Fruit fly (Drosophila melanogaster) whole organism, embryonic: Measurements from ENCODE around the gene CG31459.
A peak's percentile ranks its signal among the peaks of the same experiment; 100 is the strongest.

Source experiments
- Atf6 ChIP-seq: fragments of 200-800 bp; sonication (Bioruptor generic); IDR thresholded peaks from 2 replicates; pipeline ENCODE4 v1.3.6; 2022; ENCODE audit warnings: missing biosample characterization, missing genetic modification characterization
- B-H2 ChIP-seq: fragments of 200-800 bp; sonication (Bioruptor generic); optimal IDR thresholded peaks from 2 replicates; lab custom pipeline; 2018; ENCODE audit warnings: missing biosample characterization, mild to moderate bottlenecking, missing genetic modification characterization
- CG10543 ChIP-seq: fragments of 200-800 bp; sonication (Bioruptor generic); optimal IDR thresholded peaks from 3 replicates; lab custom pipeline; 2017; ENCODE audit warnings: missing biosample characterization, mild to moderate bottlenecking, missing genetic modification characterization, moderate library complexity
- CG10654 ChIP-seq: fragments of 200-800 bp; sonication (Bioruptor generic); optimal IDR thresholded peaks from 2 replicates; lab custom pipeline; 2016; ENCODE audit warnings: missing biosample characterization, missing genetic modification characterization
- CG11456 ChIP-seq: fragments of 200-800 bp; sonication (Bioruptor generic); IDR thresholded peaks from 3 replicates; pipeline ENCODE4 v1.3.6; 2022; ENCODE audit warnings: missing biosample characterization, missing genetic modification characterization
- CG13424 ChIP-seq: fragments of 200-800 bp; sonication (Bioruptor generic); optimal IDR thresholded peaks from 2 replicates; lab custom pipeline; 2019; ENCODE audit warnings: missing biosample characterization, mild to moderate bottlenecking, missing genetic modification characterization, moderate library complexity
- CG14050 ChIP-seq: fragments of 200-800 bp; sonication (Bioruptor generic); IDR thresholded peaks from 3 replicates; pipeline ENCODE4 v1.3.6; 2022; ENCODE audit warnings: missing biosample characterization, missing genetic modification characterization
- CG15269 ChIP-seq: fragments of 200-800 bp; sonication (Bioruptor generic); optimal IDR thresholded peaks from 2 replicates; lab custom pipeline; 2018; ENCODE audit warnings: missing biosample characterization, mild to moderate bottlenecking, missing genetic modification characterization, moderate library complexity
- CG18262 ChIP-seq: fragments of 200-800 bp; optimal IDR thresholded peaks from 3 replicates; lab custom pipeline; 2019; ENCODE audit warnings: missing biosample characterization, mild to moderate bottlenecking, missing genetic modification characterization, moderate library complexity
- CG2116 ChIP-seq: fragments of 200-800 bp; sonication (Bioruptor generic); optimal IDR thresholded peaks from 3 replicates; lab custom pipeline; 2018; ENCODE audit warnings: missing biosample characterization, mild to moderate bottlenecking, missing genetic modification characterization
- CG34376 ChIP-seq: fragments of 200-800 bp; sonication (Bioruptor generic); optimal IDR thresholded peaks from 2 replicates; lab custom pipeline; 2018; ENCODE audit warnings: missing biosample characterization, mild to moderate bottlenecking, missing genetic modification characterization
- CG4328 ChIP-seq: fragments of 200-800 bp; sonication (Bioruptor generic); optimal IDR thresholded peaks from 3 replicates; lab custom pipeline; 2017; ENCODE audit warnings: missing biosample characterization, missing genetic modification reagents, missing genetic modification characterization
- CG4707 ChIP-seq: fragments of 200-800 bp; sonication (Bioruptor generic); optimal IDR thresholded peaks from 2 replicates; lab custom pipeline; 2018; ENCODE audit warnings: missing biosample characterization, mild to moderate bottlenecking, missing genetic modification characterization, moderate library complexity
- CG7357 ChIP-seq: fragments of 200-800 bp; sonication (Bioruptor generic); IDR thresholded peaks from 3 replicates; pipeline ENCODE4 v1.3.6; 2022; ENCODE audit warnings: missing biosample characterization, missing genetic modification characterization
- CG7786 ChIP-seq: fragments of 200-800 bp; sonication (Bioruptor generic); optimal IDR thresholded peaks from 2 replicates; lab custom pipeline; 2016; ENCODE audit warnings: missing biosample characterization, missing genetic modification characterization
- CG8290 ChIP-seq, 3 experiments: fragments of 200-800 bp; sonication (Bioruptor generic); optimal IDR thresholded peaks; 2 replicates each; lab custom pipeline; 2016 to 2019; ENCODE audit warnings: missing biosample characterization in 3 of 3, missing genetic modification characterization in 3 of 3, mild to moderate bottlenecking in 2 of 3, moderate library complexity in 1 of 3
- CG8478 ChIP-seq: fragments of >200 bp; optimal IDR thresholded peaks from 2 replicates; lab custom pipeline; 2018
- CoRest ChIP-seq: fragments of 200-800 bp; sonication (Bioruptor generic); optimal IDR thresholded peaks from 3 replicates; lab custom pipeline; 2018; ENCODE audit warnings: missing biosample characterization, mild to moderate bottlenecking, missing genetic modification characterization, moderate library complexity
- Deaf1 ChIP-seq: fragments of 200-800 bp; optimal IDR thresholded peaks from 3 replicates; lab custom pipeline; 2019; ENCODE audit warnings: missing biosample characterization, mild to moderate bottlenecking, missing genetic modification characterization, moderate library complexity
- HLH3B ChIP-seq: fragments of 200-800 bp; sonication (Bioruptor generic); IDR thresholded peaks from 2 replicates; pipeline ENCODE4 v1.3.6; 2022; ENCODE audit warnings: missing biosample characterization, missing genetic modification characterization
- HLHmδ ChIP-seq: fragments of 200-800 bp; sonication (Bioruptor generic); optimal IDR thresholded peaks from 2 replicates; lab custom pipeline; 2018; ENCODE audit warnings: missing biosample characterization, mild to moderate bottlenecking, missing genetic modification characterization, moderate library complexity
- Hey ChIP-seq: fragments of 200-800 bp; sonication (Bioruptor generic); optimal IDR thresholded peaks from 3 replicates; lab custom pipeline; 2018; ENCODE audit warnings: missing biosample characterization, mild to moderate bottlenecking, missing genetic modification characterization
- HmgD ChIP-seq: fragments of 200-800 bp; sonication (Bioruptor generic); optimal IDR thresholded peaks from 3 replicates; lab custom pipeline; 2016; ENCODE audit warnings: missing biosample characterization, missing genetic modification characterization
- Hsf ChIP-seq: fragments of 200-800 bp; sonication (Bioruptor generic); optimal IDR thresholded peaks from 3 replicates; lab custom pipeline; 2016; ENCODE audit warnings: missing biosample characterization, missing genetic modification characterization
- Kr ChIP-seq: fragments of 200-800 bp; sonication (Bioruptor generic); optimal IDR thresholded peaks from 2 replicates; lab custom pipeline; 2017; ENCODE audit warnings: missing biosample characterization, mild to moderate bottlenecking, missing genetic modification characterization
- Lim3 ChIP-seq: fragments of 200-800 bp; sonication (Bioruptor generic); IDR thresholded peaks from 2 replicates; pipeline ENCODE4 v1.3.6; 2022; ENCODE audit warnings: missing biosample characterization, missing genetic modification characterization
- Med ChIP-seq: fragments of 200-800 bp; sonication (Bioruptor generic); peaks from one replicate; lab custom pipeline; 2016; ENCODE audit warnings: missing biosample characterization, missing genetic modification characterization, mild to moderate bottlenecking, inconsistent platforms, moderate library complexity
- Nf-YB ChIP-seq: fragments of 200-800 bp; sonication (Bioruptor generic); optimal IDR thresholded peaks from 3 replicates; lab custom pipeline; 2019; ENCODE audit warnings: missing biosample characterization, mild to moderate bottlenecking, missing genetic modification characterization, moderate library complexity
- NfI ChIP-seq: fragments of 200-800 bp; sonication (Bioruptor generic); optimal IDR thresholded peaks from 3 replicates; lab custom pipeline; 2018; ENCODE audit warnings: missing biosample characterization, mild to moderate bottlenecking, missing genetic modification characterization, moderate library complexity
- Rfx ChIP-seq: fragments of 200-800 bp; sonication (Bioruptor generic); IDR thresholded peaks from 2 replicates; pipeline ENCODE4 v1.3.6; 2022; ENCODE audit warnings: missing biosample characterization, missing genetic modification characterization
- Trl ChIP-seq, 3 experiments: fragments of >200 bp in 2 of 3; fragments of 200-800 bp in 1 of 3; sonication (Bioruptor generic) in 1 of 3; optimal IDR thresholded peaks; 2 replicates in 1 of 3; 3 replicates in 2 of 3; lab custom pipeline; 2016 to 2017; ENCODE audit warnings: missing biosample characterization in 1 of 3, missing genetic modification characterization in 1 of 3
- Xbp1 ChIP-seq: fragments of 200-800 bp; sonication (Bioruptor generic); optimal IDR thresholded peaks from 3 replicates; lab custom pipeline; 2016; ENCODE audit warnings: missing biosample characterization, mild to moderate bottlenecking, missing genetic modification characterization
- ap ChIP-seq: fragments of 200-800 bp; sonication (Bioruptor generic); IDR thresholded peaks from 2 replicates; pipeline ENCODE4 v1.3.6; 2022; ENCODE audit warnings: missing biosample characterization, missing genetic modification characterization
- chinmo ChIP-seq: fragments of 200-800 bp; sonication (Bioruptor generic); IDR thresholded peaks from 4 replicates; pipeline ENCODE4 v1.3.6; 2022; ENCODE audit warnings: missing biosample characterization, missing genetic modification characterization; ENCODE audit not compliant: partially characterized antibody
- dysf ChIP-seq: fragments of 200-800 bp; sonication (Bioruptor generic); IDR thresholded peaks from 3 replicates; pipeline ENCODE4 v1.3.6; 2022; ENCODE audit warnings: missing biosample characterization, missing genetic modification characterization
- exex ChIP-seq: fragments of 200-800 bp; sonication (Bioruptor generic); optimal IDR thresholded peaks from 4 replicates; lab custom pipeline; 2018; ENCODE audit warnings: missing biosample characterization, mild to moderate bottlenecking, missing genetic modification characterization, moderate library complexity
- grn ChIP-seq: fragments of 200-800 bp; sonication (Bioruptor generic); optimal IDR thresholded peaks from 3 replicates; lab custom pipeline; 2017; ENCODE audit warnings: missing biosample characterization, missing genetic modification characterization
- hkb ChIP-seq, 2 experiments: fragments of 200-800 bp in 1 of 2; fragments of >200 bp in 1 of 2; sonication (Bioruptor generic) in 1 of 2; IDR thresholded peaks in 1 of 2; optimal IDR thresholded peaks in 1 of 2; 2 replicates each; pipeline versions ENCODE4 v1.3.6 to Lab custom; 2017 to 2022; ENCODE audit warnings: missing biosample characterization in 1 of 2, missing genetic modification characterization in 1 of 2
- inv ChIP-seq: fragments of 200-800 bp; sonication (Bioruptor generic); IDR thresholded peaks from 2 replicates; pipeline ENCODE4 v1.3.6; 2022; ENCODE audit warnings: missing biosample characterization, missing genetic modification characterization; ENCODE audit not compliant: partially characterized antibody
- lbe ChIP-seq: fragments of 200-800 bp; sonication (Bioruptor generic); optimal IDR thresholded peaks from 2 replicates; lab custom pipeline; 2016; ENCODE audit warnings: missing biosample characterization, mild to moderate bottlenecking, missing genetic modification characterization
- mirr ChIP-seq: fragments of 200-800 bp; sonication (Bioruptor generic); optimal IDR thresholded peaks from 3 replicates; lab custom pipeline; 2018; ENCODE audit warnings: missing biosample characterization, mild to moderate bottlenecking, missing genetic modification characterization
- peb ChIP-seq: fragments of 200-800 bp; sonication (Bioruptor generic); IDR thresholded peaks from 2 replicates; pipeline ENCODE4 v1.3.6; 2022; ENCODE audit warnings: missing biosample characterization, missing genetic modification characterization
- sqz ChIP-seq: fragments of 200-800 bp; sonication (Bioruptor generic); optimal IDR thresholded peaks from 3 replicates; lab custom pipeline; 2018; ENCODE audit warnings: missing biosample characterization, mild to moderate bottlenecking, missing genetic modification characterization
- stc ChIP-seq: fragments of 200-800 bp; sonication (Bioruptor generic); IDR thresholded peaks from 2 replicates; pipeline ENCODE4 v1.3.6; 2022; ENCODE audit warnings: missing biosample characterization, missing genetic modification characterization
- vnd ChIP-seq: fragments of 200-800 bp; sonication (Bioruptor generic); IDR thresholded peaks from 3 replicates; pipeline ENCODE4 v1.3.6; 2022; ENCODE audit warnings: missing biosample characterization, missing genetic modification characterization; ENCODE audit not compliant: partially characterized antibody
- zfh1 ChIP-seq: fragments of 200-800 bp; sonication (Bioruptor generic); IDR thresholded peaks from 3 replicates; pipeline ENCODE4 v1.3.6; 2022; ENCODE audit warnings: missing biosample characterization, missing genetic modification characterization

The CG31459 gene

dm6 chr3R:19873102-19873737 is 32.6 kb downstream of the CG31459 start (continued):
- TF ChIP-seq exex (tag; lab: Kevin White, UChicago) (peak; percentile 76), Nf-YB (no peak), HmgD (no peak), chinmo (0 out of 4 replicates have a peak, but pooled peaks have one; percentile 55), vnd (GFP tag; lab: Robert Waterston, UW) (peak; percentile 16; the same call in 1 of the 3 replicates), Hey (tag; lab: Kevin White, UChicago) (peak; percentile 32), CG34376 (peak; percentile 31), CG7357 (GFP tag; lab: Robert Waterston, UW) (no peak), Deaf1 (tag; lab: Kevin White, UChicago) (peak; percentile 47), grn (GFP tag; lab: Kevin White, UChicago) (peak; percentile 29), lbe (GFP tag; lab: Kevin White, UChicago) (no peak), HLH3B (GFP tag; lab: Robert Waterston, UW) (no peak), Trl (optimal IDR thresholded peaks at IDR 0.05; lab: Kevin White, UChicago) (no peak), Trl (GFP tag; optimal IDR thresholded peaks at IDR 0.05; lab: Kevin White, UChicago) (no peak), CG13424 (tag; lab: Kevin White, UChicago) (no peak), CG10543 (GFP tag; lab: Kevin White, UChicago) (peak; percentile 13), Med (GFP tag; lab: Kevin White, UChicago) (peak; percentile 18), Xbp1 (GFP tag; lab: Kevin White, UChicago) (no peak), CG15269 (no peak), peb (GFP tag; lab: Robert Waterston, UW) (no peak), Lim3 (GFP tag; lab: Robert Waterston, UW) (no peak), Rfx (GFP tag; lab: Robert Waterston, UW) (no peak), Atf6 (GFP tag; lab: Robert Waterston, UW) (no peak), mirr (GFP tag; lab: Kevin White, UChicago) (peak; percentile 55), CG4328 (no peak), HLHmδ (no peak), hkb (optimal IDR thresholded peaks at IDR 0.05; lab: Kevin White, UChicago) (no peak), hkb (GFP tag; IDR thresholded peaks at IDR 0.05; lab: Robert Waterston, UW) (0 out of 2 replicates have a peak, but pooled peaks have one; percentile 21), inv (GFP tag; lab: Robert Waterston, UW) (no peak), stc (no peak)

- TF ChIP-seq Trl (optimal IDR thresholded peaks at IDR 0.05; lab: Kevin White, UChicago) = peak; percentile 69 to 71
- no peak for TF ChIP-seq Trl (GFP tag; optimal IDR thresholded peaks at IDR 0.05; lab: Kevin White, UChicago)
- peak; percentile 70 for TF ChIP-seq zfh1 (GFP tag; lab: Robert Waterston, UW)
- TF ChIP-seq dysf = peak; percentile 52; the same call in 1 of the 3 replicates
- peak; percentile 18; the same call in 1 of the 3 replicates for TF ChIP-seq CG14050 (GFP tag; lab: Robert Waterston, UW)
- peak; percentile 31 for TF ChIP-seq CG18262
- TF ChIP-seq CG7786 (GFP tag; lab: Kevin White, UChicago) = no peak
- peak; percentile 42 for TF ChIP-seq NfI (GFP tag; lab: Kevin White, UChicago)
- TF ChIP-seq ap = peak; percentile 28; the same call in 1 of the 2 replicates
- TF ChIP-seq B-H2 (GFP tag; lab: Kevin White, UChicago) = no peak
- peak; percentile 14 for TF ChIP-seq CG10654
- no peak for TF ChIP-seq CG8478 (lab: Kevin White, UChicago)
- no peak for TF ChIP-seq CG8290 (GFP tag; optimal IDR thresholded peaks at IDR 0.05; lab: Kevin White, UChicago)
- peak in 1 of 2 experiments; percentile 20 for TF ChIP-seq CG8290 (tag; optimal IDR thresholded peaks at IDR 0.05; lab: Kevin White, UChicago)
- TF ChIP-seq CG2116 (GFP tag; lab: Kevin White, UChicago) = no peak
- TF ChIP-seq hkb (optimal IDR thresholded peaks at IDR 0.05; lab: Kevin White, UChicago) = no peak
- peak; percentile 73 for TF ChIP-seq hkb (GFP tag; IDR thresholded peaks at IDR 0.05; lab: Robert Waterston, UW)
- TF ChIP-seq lbe (GFP tag; lab: Kevin White, UChicago) = no peak
- TF ChIP-seq Hey (tag; lab: Kevin White, UChicago) = no peak
- peak; percentile 80 for TF ChIP-seq CG11456 (GFP tag; lab: Robert Waterston, UW)
- TF ChIP-seq CG4707 = no peak
- peak; percentile 68 for TF ChIP-seq Kr (GFP tag; lab: Kevin White, UChicago)
- TF ChIP-seq sqz (GFP tag; lab: Kevin White, UChicago) = no peak
- TF ChIP-seq stc = peak; percentile 30; the same call in 1 of the 2 replicates
- peak; percentile 22 for TF ChIP-seq CoRest (tag; lab: Kevin White, UChicago)
- peak; percentile 7 for TF ChIP-seq Hsf
Measured at dm6 chr3R:19875118-19875887, 34.7 kb downstream of the CG31459 start, which contains the start of gene Mrp5. TSS of gene Mrp5 (minus strand) at chr3R:19875678.
